Worm (Caenorhabditis elegans) whole organism, late embryonic: ENCODE measurements around the gene par-3.

ENCODE experiments used
- fkh-10 ChIP-seq: fragments of 150-350 bp; optimal IDR thresholded peaks from 2 replicates; lab custom pipeline; 2014; ENCODE audit warnings: missing biosample characterization, missing genetic modification reagents, missing genetic modification characterization
- ref-2 ChIP-seq: sonication (generic microtip); optimal IDR thresholded peaks from 2 replicates; lab custom pipeline; 2016; ENCODE audit warnings: missing genetic modification characterization, missing compliant biosample characterization
- syd-9 ChIP-seq: sonication (generic microtip); optimal IDR thresholded peaks from 2 replicates; lab custom pipeline; 2016; ENCODE audit warnings: mild to moderate bottlenecking, missing genetic modification characterization, moderate library complexity, missing compliant biosample characterization

ce11 chrIII:5701491-5701890 is 37.5 kb downstream of the par-3 start:
- TF ChIP-seq ref-2 (no peak), fkh-10 (GFP tag; lab: Kevin White, UChicago) (no peak), syd-9 (tag; lab: Kevin White, UChicago) (no peak)
